Worm (Caenorhabditis elegans) whole organism, L2 larva: ENCODE measurements around the gene exh-1.

ENCODE experiments used
- alr-1 ChIP-seq: fragments of 150-350 bp; optimal IDR thresholded peaks from 2 replicates; lab custom pipeline; 2014; ENCODE audit warnings: missing biosample characterization, missing genetic modification characterization
- ceh-82 ChIP-seq: fragments of 150-350 bp; optimal IDR thresholded peaks from 2 replicates; lab custom pipeline; 2014; ENCODE audit warnings: missing biosample characterization, missing genetic modification characterization
- elt-1 ChIP-seq: fragments of 150-350 bp; optimal IDR thresholded peaks from 2 replicates; lab custom pipeline; 2014; ENCODE audit warnings: missing biosample characterization, missing genetic modification characterization
- lin-39 ChIP-seq: fragments of 150-350 bp; optimal IDR thresholded peaks from 2 replicates; lab custom pipeline; 2014; ENCODE audit warnings: missing biosample characterization, missing genetic modification reagents, missing genetic modification characterization
- lsy-2 ChIP-seq, 2 experiments: fragments of 150-350 bp in 1 of 2; sonication (generic microtip) in 1 of 2; optimal IDR thresholded peaks; 2 replicates each; lab custom pipeline; 2014 to 2017; ENCODE audit warnings: missing biosample characterization in 2 of 2, missing genetic modification characterization in 2 of 2
- mbf-1 ChIP-seq: sonication (generic microtip); optimal IDR thresholded peaks from 2 replicates; lab custom pipeline; 2017; ENCODE audit warnings: missing biosample characterization, missing genetic modification characterization
- nhr-129 ChIP-seq: fragments of 150-350 bp; optimal IDR thresholded peaks from 2 replicates; lab custom pipeline; 2014; ENCODE audit warnings: missing biosample characterization, missing genetic modification characterization
- nhr-237 ChIP-seq: fragments of 150-350 bp; optimal IDR thresholded peaks from 2 replicates; lab custom pipeline; 2014; ENCODE audit warnings: missing biosample characterization, missing genetic modification characterization
- snpc-4 ChIP-seq: fragments of 150-350 bp; optimal IDR thresholded peaks from 2 replicates; lab custom pipeline; 2014; ENCODE audit warnings: missing biosample characterization, missing genetic modification characterization
- unc-39 ChIP-seq: fragments of 150-350 bp; optimal IDR thresholded peaks from 2 replicates; lab custom pipeline; 2014; ENCODE audit warnings: missing biosample characterization, missing genetic modification characterization
- unc-62 ChIP-seq: fragments of 150-350 bp; optimal IDR thresholded peaks from 2 replicates; lab custom pipeline; 2014; ENCODE audit warnings: missing biosample characterization, missing genetic modification reagents, missing genetic modification characterization

ce11 chrV:3114973-3115372, 41.9 kb upstream of the exh-1 start, which contains the start of gene Y73C8C.3:
- TF ChIP-seq lsy-2 (tag; optimal IDR thresholded peaks at IDR 0.05; lab: Kevin White, UChicago), result no peak
- TF ChIP-seq nhr-237, result no peak
- no peak for TF ChIP-seq unc-62 (GFP tag; lab: Kevin White, UChicago)
- TF ChIP-seq unc-39 (tag; lab: Kevin White, UChicago), result no peak
- TF ChIP-seq lin-39 (tag; lab: Kevin White, UChicago), result no peak
- no peak for TF ChIP-seq snpc-4 (tag; lab: Kevin White, UChicago)
- TF ChIP-seq mbf-1, result no peak
- TF ChIP-seq alr-1 (tag; lab: Kevin White, UChicago), result no peak
- TF ChIP-seq elt-1 (tag; lab: Kevin White, UChicago), result no peak
- no peak for TF ChIP-seq ceh-82
- TF ChIP-seq nhr-129 (tag; lab: Kevin White, UChicago), result no peak
